Worm (Caenorhabditis elegans) whole organism, L2 larva: ENCODE results near the gene txdc-12.1.

Experiments used
- F13H6.1 ChIP-seq: sonication (generic microtip); optimal IDR thresholded peaks from 2 replicates; lab custom pipeline; 2016; ENCODE audit warnings: missing genetic modification characterization, missing compliant biosample characterization
- aly-2 ChIP-seq: fragments of 150-350 bp; optimal IDR thresholded peaks from 2 replicates; lab custom pipeline; 2014; ENCODE audit warnings: missing biosample characterization, missing genetic modification characterization
- ama-1 ChIP-seq: fragments of 150-350 bp; optimal IDR thresholded peaks from 2 replicates; lab custom pipeline; 2018; ENCODE audit warnings: inconsistent platforms
- dmd-4 ChIP-seq: sonication (generic microtip); optimal IDR thresholded peaks from 2 replicates; lab custom pipeline; 2017; ENCODE audit warnings: missing biosample characterization, missing genetic modification characterization
- lin-11 ChIP-seq: fragments of 150-350 bp; sonication (generic microtip); optimal IDR thresholded peaks from 2 replicates; lab custom pipeline; 2014; ENCODE audit warnings: missing biosample characterization, missing genetic modification characterization, inconsistent platforms, mixed read lengths
- lin-13 ChIP-seq: fragments of 150-350 bp; optimal IDR thresholded peaks from 2 replicates; lab custom pipeline; 2014; ENCODE audit warnings: missing biosample characterization, missing genetic modification reagents, missing genetic modification characterization
- lin-39 ChIP-seq: fragments of 150-350 bp; optimal IDR thresholded peaks from 2 replicates; lab custom pipeline; 2014; ENCODE audit warnings: missing biosample characterization, missing genetic modification reagents, missing genetic modification characterization
- lsy-2 ChIP-seq, 2 experiments: fragments of 150-350 bp in 1 of 2; sonication (generic microtip) in 1 of 2; optimal IDR thresholded peaks; 2 replicates each; lab custom pipeline; 2014 to 2017; ENCODE audit warnings: missing biosample characterization in 2 of 2, missing genetic modification characterization in 2 of 2
- mdl-1 ChIP-seq, 2 experiments: fragments of 150-350 bp in 1 of 2; sonication (generic microtip) in 1 of 2; optimal IDR thresholded peaks; 2 replicates each; lab custom pipeline; 2017; ENCODE audit warnings: missing biosample characterization in 2 of 2, missing genetic modification characterization in 2 of 2
- nhr-25 ChIP-seq: fragments of 150-350 bp; sonication (generic microtip); optimal IDR thresholded peaks from 3 replicates; lab custom pipeline; 2014; ENCODE audit warnings: missing biosample characterization, missing genetic modification characterization
- skn-1 ChIP-seq: sonication (generic microtip); optimal IDR thresholded peaks from 2 replicates; lab custom pipeline; 2017; ENCODE audit warnings: missing biosample characterization, missing genetic modification characterization
- snpc-4 ChIP-seq: fragments of 150-350 bp; optimal IDR thresholded peaks from 2 replicates; lab custom pipeline; 2014; ENCODE audit warnings: missing biosample characterization, missing genetic modification characterization
- unc-39 ChIP-seq: fragments of 150-350 bp; optimal IDR thresholded peaks from 2 replicates; lab custom pipeline; 2014; ENCODE audit warnings: missing biosample characterization, missing genetic modification characterization
- zag-1 ChIP-seq: fragments of 150-350 bp; optimal IDR thresholded peaks from 2 replicates; lab custom pipeline; 2014; ENCODE audit warnings: missing biosample characterization, missing genetic modification characterization

DNA sequence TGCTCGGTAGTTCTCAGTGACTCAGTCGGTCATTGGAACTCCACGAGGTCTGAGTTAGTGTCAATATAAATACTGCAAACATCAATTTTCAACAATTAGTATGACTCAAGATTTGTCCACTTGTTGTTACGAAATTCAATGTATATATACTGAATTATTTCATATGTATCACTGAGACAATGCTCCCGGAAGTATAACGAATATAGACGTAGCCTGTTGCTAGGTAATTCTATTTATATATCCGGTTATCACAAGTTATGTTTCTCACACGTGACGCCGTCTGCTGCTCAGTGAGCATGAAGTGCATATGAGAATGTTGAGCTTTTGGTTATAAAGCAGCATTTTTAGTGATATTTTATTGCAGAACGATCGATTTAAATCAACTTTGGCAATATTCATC, 20.4 kb downstream of the txdc-12.1 start:
- TF ChIP-seq lin-11 (no peak), lin-13 (GFP tag; lab: Kevin White, UChicago) (no peak), skn-1 (tag; lab: Kevin White, UChicago) (no peak), nhr-25 (no peak), aly-2 (tag; lab: Kevin White, UChicago) (no peak), F13H6.1 (tag; lab: Kevin White, UChicago) (no peak), ama-1 (no peak), zag-1 (tag; lab: Kevin White, UChicago) (no peak), snpc-4 (no peak), unc-39 (tag; lab: Kevin White, UChicago) (no peak), lsy-2 (tag; optimal IDR thresholded peaks at IDR 0.05; lab: Kevin White, UChicago) (no peak), lin-39 (tag; lab: Kevin White, UChicago) (no peak), mdl-1 (tag; optimal IDR thresholded peaks at IDR 0.05; lab: Kevin White, UChicago) (no peak), dmd-4 (tag; lab: Kevin White, UChicago) (no peak)
